Fruit fly (Drosophila melanogaster): ENCODE data around the gene lic.

Gene lic

dm6 chrX:13136939-13137697 is 46.2 kb downstream of the lic start (continued):
- TF ChIP-seq Dp (GFP tag; optimal IDR thresholded peaks at IDR 0.05): no peak
- TF ChIP-seq pho (GFP tag; optimal IDR thresholded peaks at IDR 0.05): no peak
- no peak for TF ChIP-seq Lhr (GFP tag; optimal IDR thresholded peaks at IDR 0.05)
- TF ChIP-seq CG6813 (GFP tag; optimal IDR thresholded peaks at IDR 0.05): peak; percentile 9
- TF ChIP-seq nmo (GFP tag; optimal IDR thresholded peaks at IDR 0.05): peak; percentile 72
- no peak for TF ChIP-seq Dad (GFP tag; optimal IDR thresholded peaks at IDR 0.05)
- TF ChIP-seq CG14441 (GFP tag; IDR thresholded peaks at IDR 0.05): peak; percentile 66
- TF ChIP-seq CG17912 (GFP tag; optimal IDR thresholded peaks at IDR 0.05): no peak
- no peak for TF ChIP-seq Chrac-16 (GFP tag; optimal IDR thresholded peaks at IDR 0.05)
- no peak for TF ChIP-seq CG13624 (GFP tag; optimal IDR thresholded peaks at IDR 0.05)
- TF ChIP-seq disco-r (GFP tag; optimal IDR thresholded peaks at IDR 0.05): no peak
- no peak for TF ChIP-seq salm (tag; optimal IDR thresholded peaks at IDR 0.05)
- TF ChIP-seq CG6854 (GFP tag; optimal IDR thresholded peaks at IDR 0.05): no peak
- TF ChIP-seq al (GFP tag; IDR thresholded peaks at IDR 0.05): no peak
- TF ChIP-seq Sry-δ (GFP tag; optimal IDR thresholded peaks at IDR 0.05): no peak
- TF ChIP-seq unc-4 (GFP tag; IDR thresholded peaks at IDR 0.05; ENCODE audit: partially characterized antibody): no peak
- no peak for TF ChIP-seq pfk (GFP tag; optimal IDR thresholded peaks at IDR 0.05)
- TF ChIP-seq CG17186 (GFP tag; optimal IDR thresholded peaks at IDR 0.05): no peak
- peak; percentile 37 for TF ChIP-seq kni (GFP tag; optimal IDR thresholded peaks at IDR 0.05)
- TF ChIP-seq CG33213 (GFP tag; optimal IDR thresholded peaks at IDR 0.05): no peak
- TF ChIP-seq repo (GFP tag; optimal IDR thresholded peaks at IDR 0.05): no peak
- TF ChIP-seq CG12236 (GFP tag; optimal IDR thresholded peaks at IDR 0.05): no peak
- peak; percentile 98 for TF ChIP-seq Blimp-1 (GFP tag; optimal IDR thresholded peaks at IDR 0.05)
- TF ChIP-seq CG4360 (GFP tag; IDR thresholded peaks at IDR 0.05): peak; percentile 35; the same call in 1 of the 2 replicates
- TF ChIP-seq CG11560 (tag; IDR thresholded peaks at IDR 0.05): no peak
- TF ChIP-seq Poxn (GFP tag; IDR thresholded peaks at IDR 0.05): no peak
- no peak for TF ChIP-seq bigmax (GFP tag; optimal IDR thresholded peaks at IDR 0.05)
- peak; percentile 51; the same call in 1 of the 2 replicates for TF ChIP-seq E2f1 (GFP tag; IDR thresholded peaks at IDR 0.05)
- no peak for TF ChIP-seq sima (GFP tag; optimal IDR thresholded peaks at IDR 0.05)
- TF ChIP-seq Lpt (GFP tag; optimal IDR thresholded peaks at IDR 0.05): no peak
- TF ChIP-seq HHEX (GFP tag; optimal IDR thresholded peaks at IDR 0.05): peak; percentile 30
- TF ChIP-seq shn (GFP tag; optimal IDR thresholded peaks at IDR 0.05): no peak
- TF ChIP-seq CG17802 (tag; optimal IDR thresholded peaks at IDR 0.05): no peak
- no peak for TF ChIP-seq Antp (GFP tag; optimal IDR thresholded peaks at IDR 0.05)
- no peak for TF ChIP-seq Tbp (GFP tag; optimal IDR thresholded peaks at IDR 0.05)
- TF ChIP-seq nerfin-1 (tag; optimal IDR thresholded peaks at IDR 0.05): peak; percentile 61
- peak; percentile 76 for TF ChIP-seq row (GFP tag; IDR thresholded peaks at IDR 0.05)
- TF ChIP-seq CG34224 (GFP tag; IDR thresholded peaks at IDR 0.05; ENCODE audit: partially characterized antibody): no peak
- TF ChIP-seq CG4730 (GFP tag; IDR thresholded peaks at IDR 0.05): peak; percentile 56; the same call in 1 of the 2 replicates
- no peak for TF ChIP-seq lola (GFP tag; optimal IDR thresholded peaks at IDR 0.05)
- TF ChIP-seq sqz (GFP tag; optimal IDR thresholded peaks at IDR 0.05): peak; percentile 46
- no peak for TF ChIP-seq CG30431 (GFP tag; optimal IDR thresholded peaks at IDR 0.05)
- no peak for TF ChIP-seq tna (GFP tag; IDR thresholded peaks at IDR 0.05; ENCODE audit: partially characterized antibody)
- TF ChIP-seq ci (GFP tag; IDR thresholded peaks at IDR 0.05): peak; percentile 96
- no peak for TF ChIP-seq slbo (GFP tag; IDR thresholded peaks at IDR 0.05)
- TF ChIP-seq CG13894 (tag; optimal IDR thresholded peaks at IDR 0.05): no peak
- no peak for TF ChIP-seq jing (GFP tag; optimal IDR thresholded peaks at IDR 0.05)
- TF ChIP-seq CG9797 (GFP tag; optimal IDR thresholded peaks at IDR 0.05): no peak
- peak; percentile 28 for TF ChIP-seq CG9727 (GFP tag; optimal IDR thresholded peaks at IDR 0.05)
- TF ChIP-seq stwl (tag; optimal IDR thresholded peaks at IDR 0.05): no peak

Measured in whole organism, embryonic.